Worm (Caenorhabditis elegans): ENCODE results near the gene ZK418.10.

The ZK418.10 gene

ce11 chrIII:7114952-7115488 is 24.5 kb upstream of the ZK418.10 start, which contains the start of gene nhr-10:
Gene nhr-10, minus strand, starts transcription at chrIII:7115438.
- TF ChIP-seq nhr-11 (tag; optimal IDR thresholded peaks at IDR 0.05) (peak; percentile 77), daf-12 (tag; optimal IDR thresholded peaks at IDR 0.05) (no peak)

- TF ChIP-seq lin-15B (tag; optimal IDR thresholded peaks at IDR 0.05) (no peak), sea-2 (GFP tag; optimal IDR thresholded peaks at IDR 0.05) (no peak)
Observed at ce11 chrIII:7112285-7112684, 21.8 kb upstream of the ZK418.10 start.

- no peak for TF ChIP-seq unc-39 (tag; optimal IDR thresholded peaks at IDR 0.05)
- TF ChIP-seq ceh-82 (tag; optimal IDR thresholded peaks at IDR 0.05), result no peak
- no peak for TF ChIP-seq elt-3 (tag; optimal IDR thresholded peaks at IDR 0.05)
- no peak for TF ChIP-seq unc-62 (GFP tag; optimal IDR thresholded peaks at IDR 0.05)
- no peak for TF ChIP-seq nhr-77 (tag; optimal IDR thresholded peaks at IDR 0.05)
- no peak for TF ChIP-seq nhr-237 (tag; optimal IDR thresholded peaks at IDR 0.05)
- no peak for TF ChIP-seq daf-12 (tag; optimal IDR thresholded peaks at IDR 0.05)
Observed at ce11 chrIII:7111793-7112192, 21.3 kb upstream of the ZK418.10 start, which contains the start of gene B0280.7. Gene B0280.7, minus strand, starts transcription at chrIII:7111893.

- TF ChIP-seq skn-1 (tag; optimal IDR thresholded peaks at IDR 0.05), result no peak
- peak; percentile 17 for TF ChIP-seq pha-4 (tag; optimal IDR thresholded peaks at IDR 0.05)
- TF ChIP-seq fos-1 (tag; optimal IDR thresholded peaks at IDR 0.05), result no peak
- no peak for TF ChIP-seq nhr-237 (tag; optimal IDR thresholded peaks at IDR 0.05)
- TF ChIP-seq zag-1 (tag; optimal IDR thresholded peaks at IDR 0.05), result no peak
- no peak for TF ChIP-seq R02D3.7 (tag; optimal IDR thresholded peaks at IDR 0.05)
- TF ChIP-seq pqm-1 (tag; optimal IDR thresholded peaks at IDR 0.05), result peak; percentile 59
- peak; percentile 77 for TF ChIP-seq elt-2 (tag; optimal IDR thresholded peaks at IDR 0.05)
- TF ChIP-seq elt-1 (tag; optimal IDR thresholded peaks at IDR 0.05), result no peak
- no peak for TF ChIP-seq lin-15B (tag; optimal IDR thresholded peaks at IDR 0.05)
- TF ChIP-seq ceh-9 (tag; optimal IDR thresholded peaks at IDR 0.05), result no peak
Observed at ce11 chrIII:7107965-7108364, 17.5 kb upstream of the ZK418.10 start, which contains the start of gene odd-1. Gene odd-1, plus strand, starts transcription at chrIII:7108313.

ce11 chrIII:7106854-7107253 is 16.4 kb upstream of the ZK418.10 start:
- peak; percentile 55 for TF ChIP-seq pqm-1 (tag; optimal IDR thresholded peaks at IDR 0.05)
- no peak for TF ChIP-seq ceh-28 (tag; optimal IDR thresholded peaks at IDR 0.05)
- TF ChIP-seq elt-2 (tag; optimal IDR thresholded peaks at IDR 0.05), result peak; percentile 72
- TF ChIP-seq ztf-4 (tag; optimal IDR thresholded peaks at IDR 0.05), result no peak
- TF ChIP-seq elt-3 (tag; optimal IDR thresholded peaks at IDR 0.05), result no peak
- TF ChIP-seq nhr-77 (tag; optimal IDR thresholded peaks at IDR 0.05), result no peak
- TF ChIP-seq skn-1 (tag; optimal IDR thresholded peaks at IDR 0.05), result no peak
- TF ChIP-seq eor-1 (tag; optimal IDR thresholded peaks at IDR 0.05), result no peak

ce11 chrIII:7103940-7104440 is 13.5 kb upstream of the ZK418.10 start, which contains the start of gene cpg-2:
Gene cpg-2, minus strand, starts transcription at chrIII:7103990.
- no peak for TF ChIP-seq ceh-9 (tag; optimal IDR thresholded peaks at IDR 0.05)
- no peak for TF ChIP-seq nhr-11 (tag; optimal IDR thresholded peaks at IDR 0.05)
- TF ChIP-seq egl-27 (tag; optimal IDR thresholded peaks at IDR 0.05), result no peak
- TF ChIP-seq nhr-237 (tag; optimal IDR thresholded peaks at IDR 0.05), result no peak
- no peak for TF ChIP-seq nhr-12 (tag; optimal IDR thresholded peaks at IDR 0.05)
- no peak for TF ChIP-seq skn-1 (tag; optimal IDR thresholded peaks at IDR 0.05)

- TF ChIP-seq egl-5 (tag; optimal IDR thresholded peaks at IDR 0.05) (no peak), elt-1 (tag; optimal IDR thresholded peaks at IDR 0.05) (no peak), ceh-82 (tag; optimal IDR thresholded peaks at IDR 0.05) (no peak), nhr-67 (tag; optimal IDR thresholded peaks at IDR 0.05) (no peak), fos-1 (tag; optimal IDR thresholded peaks at IDR 0.05) (no peak), ceh-9 (tag; optimal IDR thresholded peaks at IDR 0.05) (no peak), unc-39 (tag; optimal IDR thresholded peaks at IDR 0.05) (no peak), elt-2 (tag; optimal IDR thresholded peaks at IDR 0.05) (no peak), fkh-2 (tag; optimal IDR thresholded peaks at IDR 0.05) (no peak), nhr-77 (tag; optimal IDR thresholded peaks at IDR 0.05) (no peak), snpc-4 (tag; optimal IDR thresholded peaks at IDR 0.05) (no peak), nhr-12 (tag; optimal IDR thresholded peaks at IDR 0.05) (no peak), hmg-11 (tag; optimal IDR thresholded peaks at IDR 0.05) (no peak), unc-62 (GFP tag; optimal IDR thresholded peaks at IDR 0.05) (no peak), lin-15B (tag; optimal IDR thresholded peaks at IDR 0.05) (no peak), mdl-1 (tag; optimal IDR thresholded peaks at IDR 0.05) (no peak), lin-39 (tag; optimal IDR thresholded peaks at IDR 0.05) (no peak), tbx-2 (tag; optimal IDR thresholded peaks at IDR 0.05) (no peak), jun-1 (tag; optimal IDR thresholded peaks at IDR 0.05) (no peak)
Observed at ce11 chrIII:7101814-7102477, 11.5 kb upstream of the ZK418.10 start.

Measured in whole organism, L3 larva.